Fruit fly (Drosophila melanogaster) Kc167 (cell line): Measurements from ENCODE around the gene Hsp70Aa.

ENCODE experiments used
- Myc ChIP-seq: fragments of >200 bp; optimal IDR thresholded peaks from 2 replicates; lab custom pipeline; 2017; ENCODE audit warnings: missing external identifiers
- h ChIP-seq: fragments of >200 bp; optimal IDR thresholded peaks from 3 replicates; lab custom pipeline; 2018; ENCODE audit warnings: missing external identifiers
- insv ChIP-seq: fragments of >200 bp; optimal IDR thresholded peaks from 3 replicates; lab custom pipeline; 2018; ENCODE audit warnings: missing external identifiers
- psq ChIP-seq: fragments of >200 bp; optimal IDR thresholded peaks from 2 replicates; lab custom pipeline; 2017; ENCODE audit warnings: missing external identifiers
- ttk ChIP-seq: sonication (Bioruptor generic); optimal IDR thresholded peaks from 2 replicates; lab custom pipeline; 2017; ENCODE audit warnings: missing external identifiers

- no peak for TF ChIP-seq psq (lab: Kevin White, UChicago)
- no peak for TF ChIP-seq h
- no peak for TF ChIP-seq ttk
- TF ChIP-seq Myc (lab: Kevin White, UChicago): no peak
- no peak for TF ChIP-seq insv
Measured at dm6 chr3R:11992934-11993670, 36.8 kb upstream of the Hsp70Aa start, which contains the start of gene mfas.
